Fruit fly (Drosophila melanogaster): ENCODE measurements around the gene CG34008.
A peak's percentile ranks its signal among the peaks of the same experiment; 100 is the strongest.

CG34008 gene

DNA sequence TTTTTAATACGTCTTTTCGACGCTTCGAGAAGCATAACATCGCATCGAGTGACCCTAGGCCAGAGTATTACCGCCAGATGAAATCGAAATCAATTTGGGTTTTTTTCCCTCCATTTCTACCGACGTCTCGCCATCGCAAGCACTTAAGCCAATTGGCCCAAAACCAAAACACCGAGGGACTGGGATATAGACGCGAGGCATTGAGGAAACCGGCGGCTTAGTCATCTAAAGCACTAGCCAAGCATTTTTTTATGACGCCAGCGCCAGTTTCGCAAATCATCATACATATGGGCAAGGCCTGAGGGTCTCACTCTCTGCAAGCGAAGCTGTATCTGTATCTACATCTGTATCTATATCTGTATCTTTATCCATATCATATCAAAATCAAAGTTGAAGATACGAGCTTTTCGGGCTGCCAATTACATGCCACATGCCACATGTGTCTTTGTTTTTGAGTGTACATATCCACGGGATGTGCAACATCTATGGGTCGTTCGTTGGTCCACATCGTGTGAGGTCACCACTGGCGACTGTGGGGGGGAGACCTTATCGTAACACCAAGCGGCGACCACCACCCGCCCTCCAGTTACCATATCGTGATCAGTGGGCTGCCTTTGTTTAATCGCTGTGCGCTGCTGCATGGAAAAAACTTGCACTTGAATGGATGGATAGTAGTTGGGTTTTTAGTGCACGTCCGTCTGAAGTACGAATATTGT lies 13.7 kb downstream of the CG34008 start:
- TF ChIP-seq CG8319 (GFP tag; optimal IDR thresholded peaks at IDR 0.05) (peak; percentile 73), CG6808 (GFP tag; optimal IDR thresholded peaks at IDR 0.05) (peak; percentile 4), spab (GFP tag; optimal IDR thresholded peaks at IDR 0.05) (no peak)

DNA sequence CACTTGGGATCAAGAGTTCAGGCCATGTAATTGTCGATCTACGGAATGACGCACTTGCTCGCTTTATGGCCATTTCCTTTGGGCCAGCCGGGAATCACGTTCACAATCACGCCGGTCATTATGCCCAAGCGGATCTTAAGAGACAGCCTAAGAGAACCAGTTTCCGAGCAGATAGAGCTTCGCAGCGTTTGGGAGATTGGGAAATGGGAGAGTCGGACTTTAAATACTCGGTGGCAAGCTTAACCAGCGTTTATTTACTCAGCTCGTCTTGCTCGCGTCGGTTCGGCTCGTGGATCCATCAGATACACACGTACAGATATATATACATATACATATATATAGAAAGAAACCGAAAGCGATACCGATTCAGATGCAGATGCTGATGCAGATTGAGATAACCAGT lies 15.8 kb downstream of the CG34008 start:
- TF ChIP-seq Hr38 (GFP tag; optimal IDR thresholded peaks at IDR 0.05) (no peak), Ets21C (GFP tag; optimal IDR thresholded peaks at IDR 0.05) (no peak), spab (GFP tag; optimal IDR thresholded peaks at IDR 0.05) (no peak), topi (GFP tag; optimal IDR thresholded peaks at IDR 0.05) (no peak), CG11902 (GFP tag; optimal IDR thresholded peaks at IDR 0.05) (no peak), CG32006 (GFP tag; optimal IDR thresholded peaks at IDR 0.05) (peak; percentile 2), achi (GFP tag; optimal IDR thresholded peaks at IDR 0.05) (no peak), CG10631 (GFP tag; optimal IDR thresholded peaks at IDR 0.05) (no peak), CG6163 (GFP tag; IDR thresholded peaks at IDR 0.05) (peak; percentile 47; the same call in 1 of the 3 replicates), CG6792 (GFP tag; optimal IDR thresholded peaks at IDR 0.05) (no peak), fkh (GFP tag; optimal IDR thresholded peaks at IDR 0.05) (no peak), CG11294 (GFP tag; IDR thresholded peaks at IDR 0.05) (no peak), Sox102F (GFP tag; optimal IDR thresholded peaks at IDR 0.05) (peak; percentile 37), CG10669 (GFP tag; optimal IDR thresholded peaks at IDR 0.05) (no peak), CG4318 (GFP tag; optimal IDR thresholded peaks at IDR 0.05) (no peak), Eip75B (GFP tag; optimal IDR thresholded peaks at IDR 0.05) (peak; percentile 39), dsx (GFP tag; optimal IDR thresholded peaks at IDR 0.05; ENCODE audit: poor library complexity, severe bottlenecking) (peak; percentile 27), ss (GFP tag; optimal IDR thresholded peaks at IDR 0.05) (peak; percentile 49 to 51), Ets96B (tag; optimal IDR thresholded peaks at IDR 0.05) (no peak), eg (GFP tag; IDR thresholded peaks at IDR 0.05) (no peak; the same call in 2 of the 3 replicates), CG16779 (tag; optimal IDR thresholded peaks at IDR 0.05) (peak; percentile 35), lz (GFP tag; optimal IDR thresholded peaks at IDR 0.05) (no peak), CG8632 (GFP tag; optimal IDR thresholded peaks at IDR 0.05) (no peak), Hr39 (GFP tag; optimal IDR thresholded peaks at IDR 0.05) (no peak), Eip93F (GFP tag; optimal IDR thresholded peaks at IDR 0.05) (peak; percentile 29), vri (GFP tag; optimal IDR thresholded peaks at IDR 0.05) (peak; percentile 49), CG8119 (GFP tag; IDR thresholded peaks at IDR 0.05) (peak; percentile 44; the same call in 1 of the 3 replicates), Sox14 (GFP tag; optimal IDR thresholded peaks at IDR 0.05) (peak; percentile 2), salr (GFP tag; optimal IDR thresholded peaks at IDR 0.05) (no peak), Blimp-1 (GFP tag; optimal IDR thresholded peaks at IDR 0.05) (peak; percentile 97), esn (GFP tag; optimal IDR thresholded peaks at IDR 0.05) (no peak), Hr4 (GFP tag; optimal IDR thresholded peaks at IDR 0.05) (no peak), CG3919 (GFP tag; optimal IDR thresholded peaks at IDR 0.05) (no peak), CG1621 (tag; optimal IDR thresholded peaks at IDR 0.05) (peak; percentile 47), Lpt (GFP tag; optimal IDR thresholded peaks at IDR 0.05) (no peak), CG11762 (GFP tag; optimal IDR thresholded peaks at IDR 0.05; ENCODE audit: insufficient read depth) (no peak), acj6 (GFP tag; optimal IDR thresholded peaks at IDR 0.05) (no peak), Smox (GFP tag; optimal IDR thresholded peaks at IDR 0.05) (no peak), svp (GFP tag) (peak; percentile 89), dac (GFP tag; optimal IDR thresholded peaks at IDR 0.05) (no peak), net (GFP tag; optimal IDR thresholded peaks at IDR 0.05) (no peak), CG6854 (GFP tag; optimal IDR thresholded peaks at IDR 0.05) (peak; percentile 81), CG6276 (GFP tag; optimal IDR thresholded peaks at IDR 0.05) (peak; percentile 20), Met (GFP tag; optimal IDR thresholded peaks at IDR 0.05) (no peak), CG9139 (GFP tag; optimal IDR thresholded peaks at IDR 0.05) (peak; percentile 54), Eip78C (GFP tag) (peak; percentile 73), cyc (GFP tag; optimal IDR thresholded peaks at IDR 0.05) (no peak)
